Worm (Caenorhabditis elegans): ENCODE results near the gene C16D2.3.

DNA sequence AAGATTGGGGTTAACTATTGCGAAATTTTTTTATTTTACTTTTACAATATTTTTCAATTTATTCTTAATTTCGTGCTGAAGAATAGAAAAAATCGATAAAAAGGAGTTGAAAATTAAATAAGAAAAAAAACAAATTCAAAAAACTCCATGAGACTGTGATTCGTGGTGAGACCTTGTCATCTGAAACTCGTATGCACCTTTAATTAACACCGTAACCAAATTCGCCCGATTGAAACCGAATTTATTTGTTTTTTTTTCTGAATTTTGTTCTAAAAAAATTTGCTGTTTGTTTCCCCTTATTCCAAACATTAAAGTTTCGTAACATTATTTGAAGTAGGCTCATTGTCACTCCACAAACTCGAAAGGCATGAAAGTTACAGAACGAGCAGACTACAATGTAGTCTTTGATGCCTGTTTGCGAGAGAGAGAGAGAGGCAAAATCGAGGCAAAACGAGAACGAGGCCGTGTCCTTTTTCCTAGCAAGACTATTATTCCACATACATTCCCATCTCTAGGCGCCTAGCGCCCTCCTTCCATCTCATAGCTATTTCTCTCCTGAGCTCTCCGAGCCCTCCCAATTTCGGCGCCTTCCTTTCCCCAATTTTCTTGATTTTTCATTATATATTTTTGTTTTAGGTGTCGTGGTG lies 28.9 kb upstream of the C16D2.3 start, which contains the start of gene T24H10.4:
- no peak for TF ChIP-seq ama-1 (optimal IDR thresholded peaks at IDR 0.05)
- TF ChIP-seq elt-3 (tag; optimal IDR thresholded peaks at IDR 0.05): no peak
- no peak for TF ChIP-seq zag-1 (tag; optimal IDR thresholded peaks at IDR 0.05)
- no peak for TF ChIP-seq skn-1 (tag; optimal IDR thresholded peaks at IDR 0.05)
- no peak for TF ChIP-seq mdl-1 (tag; optimal IDR thresholded peaks at IDR 0.05)
- TF ChIP-seq lsy-2 (tag; optimal IDR thresholded peaks at IDR 0.05): peak in 1 of 2 experiments; percentile 13
- TF ChIP-seq unc-39 (tag; optimal IDR thresholded peaks at IDR 0.05): no peak
